Fruit fly (Drosophila melanogaster) whole organism, embryonic: ENCODE results near the gene CG15308.
A peak's percentile ranks its signal among the peaks of the same experiment; 100 is the strongest.

ENCODE experiments used
- Abd-B ChIP-seq: fragments of 200-800 bp; sonication (Bioruptor generic); optimal IDR thresholded peaks from 2 replicates; lab custom pipeline; 2018; ENCODE audit warnings: missing biosample characterization, mild to moderate bottlenecking, missing genetic modification characterization, moderate library complexity
- BEAF-32 ChIP-seq: fragments of 200-800 bp; sonication (Bioruptor generic); optimal IDR thresholded peaks from 3 replicates; lab custom pipeline; 2017; ENCODE audit warnings: missing biosample characterization, missing genetic modification characterization, mild to moderate bottlenecking, moderate library complexity, missing genetic modification reagents
- CG10979 ChIP-seq: fragments of 200-800 bp; sonication (Bioruptor generic); optimal IDR thresholded peaks from 2 replicates; lab custom pipeline; 2018; ENCODE audit warnings: missing biosample characterization, mild to moderate bottlenecking, missing genetic modification characterization, moderate library complexity
- CG13123 ChIP-seq: fragments of 200-800 bp; sonication (Bioruptor generic); optimal IDR thresholded peaks from 2 replicates; lab custom pipeline; 2016; ENCODE audit warnings: missing biosample characterization, missing genetic modification characterization
- CG14710 ChIP-seq: fragments of 200-800 bp; sonication (Bioruptor generic); optimal IDR thresholded peaks from 3 replicates; lab custom pipeline; 2019; ENCODE audit warnings: missing biosample characterization, mild to moderate bottlenecking, missing genetic modification characterization, moderate library complexity
- CG16815 ChIP-seq: fragments of 200-800 bp; sonication (Bioruptor generic); optimal IDR thresholded peaks from 3 replicates; lab custom pipeline; 2017; ENCODE audit warnings: missing biosample characterization, mild to moderate bottlenecking, missing genetic modification characterization
- CG30020 ChIP-seq: fragments of 200-800 bp; optimal IDR thresholded peaks from 2 replicates; lab custom pipeline; 2019; ENCODE audit warnings: missing biosample characterization, mild to moderate bottlenecking, missing genetic modification characterization, moderate library complexity
- CG34224 ChIP-seq: fragments of 200-800 bp; sonication (Bioruptor generic); IDR thresholded peaks from 3 replicates; pipeline ENCODE4 v1.3.6; 2022; ENCODE audit warnings: missing biosample characterization, missing genetic modification characterization; ENCODE audit not compliant: partially characterized antibody
- CG3995 ChIP-seq: fragments of 200-800 bp; sonication (Bioruptor generic); optimal IDR thresholded peaks from 3 replicates; lab custom pipeline; 2016; ENCODE audit warnings: missing biosample characterization, missing genetic modification characterization
- CG4617 ChIP-seq: fragments of 200-800 bp; sonication (Bioruptor generic); optimal IDR thresholded peaks from 3 replicates; lab custom pipeline; 2016; ENCODE audit warnings: missing biosample characterization, missing genetic modification characterization, borderline replicate concordance
- CG6683 ChIP-seq: fragments of 200-800 bp; sonication (Bioruptor generic); optimal IDR thresholded peaks from 2 replicates; lab custom pipeline; 2017; ENCODE audit warnings: missing biosample characterization, mild to moderate bottlenecking, missing genetic modification characterization, missing genetic modification reagents
- CG6791 ChIP-seq: fragments of 200-800 bp; sonication (Bioruptor generic); IDR thresholded peaks from 3 replicates; pipeline ENCODE4 v1.3.6; 2022; ENCODE audit warnings: missing biosample characterization, missing genetic modification characterization; ENCODE audit not compliant: partially characterized antibody
- CG8281 ChIP-seq: fragments of 200-800 bp; sonication (Bioruptor generic); optimal IDR thresholded peaks from 2 replicates; lab custom pipeline; 2018; ENCODE audit warnings: missing biosample characterization, mild to moderate bottlenecking, missing genetic modification characterization, moderate library complexity
- CG8290 ChIP-seq, 3 experiments: fragments of 200-800 bp; sonication (Bioruptor generic); optimal IDR thresholded peaks; 2 replicates each; lab custom pipeline; 2016 to 2019; ENCODE audit warnings: missing biosample characterization in 3 of 3, missing genetic modification characterization in 3 of 3, mild to moderate bottlenecking in 2 of 3, moderate library complexity in 1 of 3
- Deaf1 ChIP-seq: fragments of 200-800 bp; optimal IDR thresholded peaks from 3 replicates; lab custom pipeline; 2019; ENCODE audit warnings: missing biosample characterization, mild to moderate bottlenecking, missing genetic modification characterization, moderate library complexity
- Doc3 ChIP-seq: fragments of 200-800 bp; sonication (Bioruptor generic); IDR thresholded peaks from 3 replicates; pipeline ENCODE4 v1.3.6; 2022; ENCODE audit warnings: missing biosample characterization, missing genetic modification characterization; ENCODE audit not compliant: partially characterized antibody
- GATAe ChIP-seq: fragments of 200-800 bp; sonication (Bioruptor generic); conservative IDR thresholded peaks from 2 replicates; pipeline ENCODE4 v1.3.6; 2022; ENCODE audit warnings: missing biosample characterization, missing genetic modification characterization
- HmgZ ChIP-seq: fragments of 200-800 bp; sonication (Bioruptor generic); optimal IDR thresholded peaks from 2 replicates; lab custom pipeline; 2018; ENCODE audit warnings: missing biosample characterization, mild to moderate bottlenecking, missing genetic modification characterization
- Hr3 ChIP-seq: fragments of 200-800 bp; sonication (Bioruptor generic); optimal IDR thresholded peaks from 3 replicates; lab custom pipeline; 2016; ENCODE audit warnings: missing biosample characterization, missing genetic modification characterization
- Hr39 ChIP-seq: fragments of >200 bp; optimal IDR thresholded peaks from 2 replicates; lab custom pipeline; 2017
- Hsf ChIP-seq: fragments of 200-800 bp; sonication (Bioruptor generic); optimal IDR thresholded peaks from 3 replicates; lab custom pipeline; 2016; ENCODE audit warnings: missing biosample characterization, missing genetic modification characterization
- MESR4 ChIP-seq: fragments of 200-800 bp; sonication (Bioruptor generic); optimal IDR thresholded peaks from 2 replicates; lab custom pipeline; 2018; ENCODE audit warnings: missing biosample characterization, mild to moderate bottlenecking, missing genetic modification characterization, moderate library complexity
- Max ChIP-seq: fragments of 200-800 bp; sonication (Bioruptor generic); optimal IDR thresholded peaks from 2 replicates; lab custom pipeline; 2016; ENCODE audit warnings: missing biosample characterization, mild to moderate bottlenecking, missing genetic modification characterization
- NK7.1 ChIP-seq: fragments of 200-800 bp; sonication (Bioruptor generic); optimal IDR thresholded peaks from 3 replicates; lab custom pipeline; 2016; ENCODE audit warnings: missing biosample characterization, missing genetic modification characterization
- Pdp1 ChIP-seq, 2 experiments: fragments of 200-800 bp; sonication (Bioruptor generic); optimal IDR thresholded peaks; 3 replicates each; lab custom pipeline; 2016; ENCODE audit warnings: missing biosample characterization in 2 of 2, missing genetic modification characterization in 2 of 2, mild to moderate bottlenecking in 1 of 2, moderate library complexity in 1 of 2
- Ptx1 ChIP-seq: fragments of 200-800 bp; sonication (Bioruptor generic); IDR thresholded peaks from 2 replicates; pipeline ENCODE4 v1.3.6; 2022; ENCODE audit warnings: missing biosample characterization, missing genetic modification characterization
- Taf1 ChIP-seq: fragments of 200-800 bp; sonication (Bioruptor generic); IDR thresholded peaks from 2 replicates; pipeline ENCODE4 v1.3.6; 2022; ENCODE audit warnings: missing biosample characterization, missing genetic modification characterization
- ab ChIP-seq: fragments of 200-800 bp; sonication (Bioruptor generic); optimal IDR thresholded peaks from 2 replicates; lab custom pipeline; 2016; ENCODE audit warnings: missing biosample characterization, missing genetic modification characterization
- bigmax ChIP-seq: fragments of 200-800 bp; sonication (Bioruptor generic); optimal IDR thresholded peaks from 2 replicates; lab custom pipeline; 2018; ENCODE audit warnings: missing biosample characterization, mild to moderate bottlenecking, missing genetic modification characterization
- ems ChIP-seq: fragments of 200-800 bp; sonication (Bioruptor generic); optimal IDR thresholded peaks from 3 replicates; lab custom pipeline; 2016; ENCODE audit warnings: missing biosample characterization, missing genetic modification characterization
- fru ChIP-seq: fragments of >200 bp; optimal IDR thresholded peaks from 2 replicates; lab custom pipeline; 2017
- gce ChIP-seq: fragments of 200-800 bp; sonication (Bioruptor generic); IDR thresholded peaks from 3 replicates; pipeline ENCODE4 v1.3.6; 2022; ENCODE audit warnings: missing biosample characterization, missing genetic modification characterization
- gcm ChIP-seq: fragments of 200-800 bp; sonication (Bioruptor generic); optimal IDR thresholded peaks from 2 replicates; lab custom pipeline; 2019; ENCODE audit warnings: missing biosample characterization, mild to moderate bottlenecking, missing genetic modification characterization, moderate library complexity
- gem ChIP-seq: fragments of 200-800 bp; sonication (Bioruptor generic); optimal IDR thresholded peaks from 2 replicates; lab custom pipeline; 2019; ENCODE audit warnings: missing biosample characterization, mild to moderate bottlenecking, missing genetic modification characterization, moderate library complexity
- gfzf ChIP-seq: fragments of 200-800 bp; sonication (Bioruptor generic); optimal IDR thresholded peaks from 2 replicates; lab custom pipeline; 2016; ENCODE audit warnings: missing biosample characterization, mild to moderate bottlenecking, missing genetic modification characterization, moderate library complexity
- gt ChIP-seq: fragments of 200-800 bp; sonication (Bioruptor generic); IDR thresholded peaks from 2 replicates; pipeline ENCODE4 v1.3.6; 2022; ENCODE audit warnings: missing biosample characterization, missing genetic modification characterization
- ind ChIP-seq: fragments of 200-800 bp; sonication (Bioruptor generic); optimal IDR thresholded peaks from 3 replicates; lab custom pipeline; 2016; ENCODE audit warnings: missing biosample characterization, missing genetic modification characterization
- knrl ChIP-seq: fragments of 200-800 bp; sonication (Bioruptor generic); IDR thresholded peaks from 3 replicates; pipeline ENCODE4 v1.3.6; 2022; ENCODE audit warnings: missing biosample characterization, missing genetic modification characterization; ENCODE audit not compliant: partially characterized antibody
- lab ChIP-seq: fragments of 200-800 bp; sonication (Bioruptor generic); optimal IDR thresholded peaks from 3 replicates; lab custom pipeline; 2017; ENCODE audit warnings: missing biosample characterization, missing genetic modification characterization, mild to moderate bottlenecking, moderate library complexity, missing genetic modification reagents
- maf-S ChIP-seq: fragments of 200-800 bp; sonication (Bioruptor generic); optimal IDR thresholded peaks from 2 replicates; lab custom pipeline; 2016; ENCODE audit warnings: missing biosample characterization, missing genetic modification characterization
- mam ChIP-seq: fragments of 200-800 bp; sonication (Bioruptor generic); optimal IDR thresholded peaks from 3 replicates; lab custom pipeline; 2016; ENCODE audit warnings: missing biosample characterization, missing genetic modification characterization
- oc ChIP-seq: fragments of 200-800 bp; sonication (Bioruptor generic); optimal IDR thresholded peaks from 2 replicates; lab custom pipeline; 2018; ENCODE audit warnings: missing biosample characterization, mild to moderate bottlenecking, missing genetic modification characterization, moderate library complexity
- onecut ChIP-seq: fragments of 200-800 bp; sonication (Bioruptor generic); IDR thresholded peaks from 2 replicates; pipeline ENCODE4 v1.3.6; 2022; ENCODE audit warnings: missing biosample characterization, missing genetic modification characterization
- row ChIP-seq: fragments of 200-800 bp; sonication (Bioruptor generic); IDR thresholded peaks from 3 replicates; pipeline ENCODE4 v1.3.6; 2022; ENCODE audit warnings: missing biosample characterization, missing genetic modification characterization
- salm ChIP-seq: fragments of 200-800 bp; sonication (Bioruptor generic); optimal IDR thresholded peaks from 2 replicates; lab custom pipeline; 2018; ENCODE audit warnings: missing biosample characterization, mild to moderate bottlenecking, missing genetic modification characterization
- tap ChIP-seq: fragments of 200-800 bp; optimal IDR thresholded peaks from 3 replicates; lab custom pipeline; 2019; ENCODE audit warnings: missing biosample characterization, mild to moderate bottlenecking, missing genetic modification characterization, moderate library complexity
- tio ChIP-seq: fragments of 200-800 bp; sonication (Bioruptor generic); optimal IDR thresholded peaks from 2 replicates; lab custom pipeline; 2017; ENCODE audit warnings: missing biosample characterization, missing genetic modification characterization, inconsistent platforms
- trem ChIP-seq: fragments of 200-800 bp; optimal IDR thresholded peaks from 3 replicates; lab custom pipeline; 2019; ENCODE audit warnings: missing biosample characterization, mild to moderate bottlenecking, missing genetic modification characterization, moderate library complexity
- unc-4 ChIP-seq: fragments of 200-800 bp; sonication (Bioruptor generic); IDR thresholded peaks from 2 replicates; pipeline ENCODE4 v1.3.6; 2022; ENCODE audit warnings: missing biosample characterization, missing genetic modification characterization; ENCODE audit not compliant: partially characterized antibody

CG15308 gene

dm6 chrX:10212687-10213329, 6.1 kb downstream of the CG15308 start, which contains the start of gene ATPsyndelta:
ATPsyndelta (plus strand) TSS chrX:10212970.
- TF ChIP-seq gem (peak; percentile 4), row (GFP tag; lab: Robert Waterston, UW) (peak; percentile 25; the same call in 1 of the 3 replicates), CG13123 (GFP tag; lab: Kevin White, UChicago) (no peak), CG10979 (tag; lab: Kevin White, UChicago) (no peak), Abd-B (GFP tag; lab: Kevin White, UChicago) (no peak), lab (GFP tag; lab: Kevin White, UChicago) (no peak), gcm (no peak), CG3995 (GFP tag; lab: Kevin White, UChicago) (no peak), tio (GFP tag; lab: Kevin White, UChicago) (no peak), ind (GFP tag; lab: Kevin White, UChicago) (no peak), salm (tag; lab: Kevin White, UChicago) (no peak), NK7.1 (no peak), ems (GFP tag; lab: Kevin White, UChicago) (no peak), MESR4 (peak; percentile 63), gt (GFP tag; lab: Robert Waterston, UW) (no peak), Max (no peak), bigmax (GFP tag; lab: Kevin White, UChicago) (peak; percentile 69), gfzf (GFP tag; lab: Kevin White, UChicago) (peak; percentile 48), Taf1 (GFP tag; lab: Robert Waterston, UW) (no peak), CG14710 (tag; lab: Kevin White, UChicago) (peak; percentile 8), knrl (GFP tag; lab: Robert Waterston, UW) (peak; percentile 50; the same call in 2 of the 3 replicates), Doc3 (GFP tag; lab: Robert Waterston, UW) (0 out of 3 replicates have a peak, but pooled peaks have one; percentile 22), unc-4 (peak; percentile 50; the same call in 1 of the 2 replicates), CG6683 (GFP tag; lab: Kevin White, UChicago) (no peak), onecut (GFP tag; lab: Robert Waterston, UW) (no peak), CG4617 (GFP tag; lab: Kevin White, UChicago) (peak; percentile 20), BEAF-32 (peak; percentile 63), Ptx1 (GFP tag; lab: Robert Waterston, UW) (no peak), mam (GFP tag; lab: Kevin White, UChicago) (no peak), ab (GFP tag; lab: Kevin White, UChicago) (no peak), Pdp1 (GFP tag; optimal IDR thresholded peaks at IDR 0.05; lab: Kevin White, UChicago) (peak in 1 of 2 experiments; percentile 93), Hr3 (GFP tag; lab: Kevin White, UChicago) (no peak), HmgZ (tag; lab: Kevin White, UChicago) (no peak), Hsf (no peak), CG16815 (no peak), maf-S (GFP tag; lab: Kevin White, UChicago) (no peak), Deaf1 (tag; lab: Kevin White, UChicago) (no peak), tap (no peak), GATAe (GFP tag; lab: Robert Waterston, UW) (no peak), trem (tag; lab: Kevin White, UChicago) (no peak), CG8290 (GFP tag; optimal IDR thresholded peaks at IDR 0.05; lab: Kevin White, UChicago) (no peak), CG8290 (tag; optimal IDR thresholded peaks at IDR 0.05; lab: Kevin White, UChicago) (no peak), CG8281 (no peak), CG30020 (tag; lab: Kevin White, UChicago) (no peak), Hr39 (no peak), gce (no peak), CG6791 (GFP tag; lab: Robert Waterston, UW) (no peak), fru (lab: Kevin White, UChicago) (no peak), CG34224 (GFP tag; lab: Robert Waterston, UW) (no peak), oc (tag; lab: Kevin White, UChicago) (no peak)
